Worm (Caenorhabditis elegans) whole organism, mixed stage, embryonic: ENCODE results near the gene Y41C4A.8.

ENCODE experiments used
- M03D4.4 ChIP-seq: sonication (generic microtip); optimal IDR thresholded peaks from 2 replicates; lab custom pipeline; 2017; ENCODE audit warnings: mild to moderate bottlenecking, missing genetic modification characterization, missing compliant biosample characterization
- bed-3 ChIP-seq: fragments of 200-800 bp; sonication (Bioruptor generic); optimal IDR thresholded peaks from 3 replicates; lab custom pipeline; 2018; ENCODE audit warnings: mild to moderate bottlenecking, missing genetic modification characterization, moderate library complexity, missing compliant biosample characterization
- blmp-1 ChIP-seq: fragments of 150-350 bp; optimal IDR thresholded peaks from 2 replicates; lab custom pipeline; 2014; ENCODE audit warnings: missing biosample characterization, missing genetic modification characterization
- ceh-39 ChIP-seq: fragments of 150-350 bp; optimal IDR thresholded peaks from 2 replicates; lab custom pipeline; 2014; ENCODE audit warnings: missing biosample characterization, missing genetic modification characterization
- ceh-43 ChIP-seq: fragments of 200-800 bp; sonication (Bioruptor generic); optimal IDR thresholded peaks from 2 replicates; lab custom pipeline; 2018; ENCODE audit warnings: mild to moderate bottlenecking, missing genetic modification characterization, moderate library complexity, missing compliant biosample characterization
- ceh-83 ChIP-seq: fragments of 200-800 bp; sonication (Bioruptor generic); optimal IDR thresholded peaks from 2 replicates; lab custom pipeline; 2018; ENCODE audit warnings: mild to moderate bottlenecking, missing genetic modification characterization, missing compliant biosample characterization
- ces-1 ChIP-seq: fragments of 150-350 bp; optimal IDR thresholded peaks from 2 replicates; lab custom pipeline; 2014; ENCODE audit warnings: missing biosample characterization, missing genetic modification reagents, missing genetic modification characterization
- cnd-1 ChIP-seq: fragments of 200-800 bp; sonication (Bioruptor generic); optimal IDR thresholded peaks from 2 replicates; lab custom pipeline; 2018; ENCODE audit warnings: mild to moderate bottlenecking, missing genetic modification characterization, missing compliant biosample characterization
- drap-1 ChIP-seq: fragments of 200-800 bp; sonication (Bioruptor generic); optimal IDR thresholded peaks from 3 replicates; lab custom pipeline; 2018; ENCODE audit warnings: mild to moderate bottlenecking, missing genetic modification characterization, missing compliant biosample characterization
- elt-1 ChIP-seq: sonication (generic microtip); optimal IDR thresholded peaks from 2 replicates; lab custom pipeline; 2017; ENCODE audit warnings: missing genetic modification characterization, mild to moderate bottlenecking, missing compliant biosample characterization, antibody characterized with exemption, moderate library complexity, borderline replicate concordance; ENCODE audit not compliant: insufficient read depth
- elt-3 ChIP-seq: fragments of 150-350 bp; optimal IDR thresholded peaks from 2 replicates; lab custom pipeline; 2014; ENCODE audit warnings: missing biosample characterization, missing genetic modification characterization
- flh-1 ChIP-seq: fragments of 200-800 bp; sonication (Bioruptor generic); optimal IDR thresholded peaks from 2 replicates; lab custom pipeline; 2018; ENCODE audit warnings: mild to moderate bottlenecking, missing genetic modification characterization, moderate library complexity, missing compliant biosample characterization
- ham-2 ChIP-seq: fragments of 200-800 bp; sonication (Bioruptor generic); optimal IDR thresholded peaks from 2 replicates; lab custom pipeline; 2018; ENCODE audit warnings: mild to moderate bottlenecking, missing genetic modification characterization, missing compliant biosample characterization
- hlh-1 ChIP-seq: fragments of 150-350 bp; optimal IDR thresholded peaks from 2 replicates; lab custom pipeline; 2014; ENCODE audit warnings: missing biosample characterization, missing genetic modification reagents, missing genetic modification characterization
- lin-13 ChIP-seq: fragments of 150-350 bp; optimal IDR thresholded peaks from 2 replicates; lab custom pipeline; 2014; ENCODE audit warnings: missing biosample characterization, missing genetic modification characterization
- lin-32 ChIP-seq: fragments of 200-800 bp; sonication (Bioruptor generic); optimal IDR thresholded peaks from 2 replicates; lab custom pipeline; 2018; ENCODE audit warnings: mild to moderate bottlenecking, missing genetic modification characterization, missing compliant biosample characterization
- lsy-2 ChIP-seq: fragments of 150-350 bp; optimal IDR thresholded peaks from 2 replicates; lab custom pipeline; 2014; ENCODE audit warnings: missing biosample characterization, missing genetic modification characterization
- mep-1 ChIP-seq: fragments of 150-350 bp; optimal IDR thresholded peaks from 2 replicates; lab custom pipeline; 2017; ENCODE audit warnings: missing biosample characterization, missing genetic modification reagents, missing genetic modification characterization, inconsistent platforms
- nhr-2 ChIP-seq: fragments of 150-350 bp; optimal IDR thresholded peaks from 2 replicates; lab custom pipeline; 2014; ENCODE audit warnings: missing biosample characterization, missing genetic modification characterization
- nhr-237 ChIP-seq: fragments of 150-350 bp; optimal IDR thresholded peaks from 2 replicates; lab custom pipeline; 2014; ENCODE audit warnings: missing biosample characterization, missing genetic modification characterization
- nhr-76 ChIP-seq: sonication (generic microtip); optimal IDR thresholded peaks from 2 replicates; lab custom pipeline; 2017; ENCODE audit warnings: missing biosample characterization, missing genetic modification characterization
- pha-4 ChIP-seq: fragments of 150-350 bp; optimal IDR thresholded peaks from 2 replicates; lab custom pipeline; 2018; ENCODE audit warnings: missing biosample characterization, missing genetic modification reagents, missing genetic modification characterization
- sem-2 ChIP-seq: fragments of 200-800 bp; sonication (Bioruptor generic); optimal IDR thresholded peaks from 2 replicates; lab custom pipeline; 2018; ENCODE audit warnings: mild to moderate bottlenecking, missing genetic modification characterization, missing compliant biosample characterization
- snpc-4 ChIP-seq: fragments of 150-350 bp; optimal IDR thresholded peaks from 2 replicates; lab custom pipeline; 2014; ENCODE audit warnings: missing biosample characterization, missing genetic modification characterization
- sptf-1 ChIP-seq: sonication (generic microtip); optimal IDR thresholded peaks from 2 replicates; lab custom pipeline; 2017; ENCODE audit warnings: mild to moderate bottlenecking, missing genetic modification characterization, moderate library complexity, missing compliant biosample characterization
- unc-120 ChIP-seq: sonication (generic microtip); optimal IDR thresholded peaks from 2 replicates; lab custom pipeline; 2017; ENCODE audit warnings: missing genetic modification characterization, missing compliant biosample characterization; ENCODE audit not compliant: poor library complexity, severe bottlenecking
- unc-39 ChIP-seq: fragments of 150-350 bp; optimal IDR thresholded peaks from 2 replicates; lab custom pipeline; 2014; ENCODE audit warnings: missing biosample characterization, missing genetic modification characterization
- zip-8 ChIP-seq: fragments of 150-350 bp; optimal IDR thresholded peaks from 2 replicates; lab custom pipeline; 2014; ENCODE audit warnings: missing biosample characterization, missing genetic modification characterization
- ztf-11 ChIP-seq: fragments of 150-350 bp; optimal IDR thresholded peaks from 2 replicates; lab custom pipeline; 2014; ENCODE audit warnings: missing biosample characterization, missing genetic modification characterization

Gene Y41C4A.8

DNA sequence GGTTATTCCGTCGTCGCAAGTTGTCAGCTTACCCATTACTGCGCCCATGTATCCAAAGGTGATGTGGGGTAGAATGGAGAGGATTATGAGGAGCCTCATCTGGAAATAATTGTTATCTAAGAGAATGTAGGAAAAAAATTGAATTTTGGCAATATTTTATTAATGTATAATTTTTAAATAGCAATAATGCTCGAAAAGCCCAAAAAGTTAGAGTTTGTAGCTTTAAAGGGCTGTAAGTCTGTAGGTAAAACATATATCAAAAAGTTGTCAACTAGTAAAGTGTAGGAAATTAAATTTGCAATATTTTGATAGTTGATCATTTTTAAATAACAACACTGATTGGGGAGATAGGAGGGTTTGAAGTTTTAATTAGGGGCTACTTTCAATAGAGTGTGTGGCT, at the start of gene Y41C4A.8:
Gene Y41C4A.8, minus strand, starts transcription at position 101 of the 400 bp plus-strand sequence.
- no peak for TF ChIP-seq hlh-1 (tag; lab: Kevin White, UChicago)
- no peak for TF ChIP-seq ceh-43 (GFP tag; lab: Kevin White, UChicago)
- no peak for TF ChIP-seq ztf-11
- TF ChIP-seq ceh-39 (tag; lab: Kevin White, UChicago), result no peak
- TF ChIP-seq snpc-4 (tag; lab: Kevin White, UChicago), result no peak
- no peak for TF ChIP-seq unc-39 (tag; lab: Kevin White, UChicago)
- no peak for TF ChIP-seq lin-13 (tag; lab: Kevin White, UChicago)
- TF ChIP-seq cnd-1, result no peak
- TF ChIP-seq ham-2 (GFP tag; lab: Kevin White, UChicago), result no peak
- TF ChIP-seq ces-1 (GFP tag; lab: Kevin White, UChicago), result no peak
- TF ChIP-seq M03D4.4, result no peak
- TF ChIP-seq nhr-76 (tag; lab: Kevin White, UChicago), result no peak
- no peak for TF ChIP-seq drap-1
- TF ChIP-seq sptf-1 (tag; lab: Kevin White, UChicago), result no peak
- TF ChIP-seq pha-4 (tag; lab: Kevin White, UChicago), result no peak
- no peak for TF ChIP-seq sem-2 (GFP tag; lab: Kevin White, UChicago)
- TF ChIP-seq, all 35 proteins: peak for 0

DNA sequence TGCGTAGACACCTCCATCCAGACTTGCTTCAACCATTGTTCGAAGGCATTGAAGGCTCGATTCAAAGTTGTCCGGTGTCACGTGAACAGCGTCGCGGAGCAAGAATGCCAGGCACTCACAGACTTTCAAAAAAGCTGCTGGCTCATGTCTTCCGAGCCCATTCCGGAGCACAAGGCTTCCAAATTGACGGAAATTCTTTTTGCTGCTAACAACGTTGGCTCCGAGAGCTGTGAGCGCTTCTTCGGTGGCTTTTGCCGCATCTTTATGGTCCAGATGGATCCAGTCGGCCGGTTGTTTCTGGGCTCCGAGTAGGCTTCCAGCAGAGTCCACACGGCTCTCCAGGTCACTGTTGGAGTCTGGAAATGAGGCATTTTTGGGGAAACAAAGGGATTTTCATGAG, 49.3 kb upstream of the Y41C4A.8 start:
- TF ChIP-seq M03D4.4, result no peak
- no peak for TF ChIP-seq flh-1 (GFP tag; lab: Kevin White, UChicago)

- no peak for TF ChIP-seq nhr-2
- no peak for TF ChIP-seq bed-3
- TF ChIP-seq ces-1 (GFP tag; lab: Kevin White, UChicago), result no peak
- no peak for TF ChIP-seq zip-8
- TF ChIP-seq pha-4 (tag; lab: Kevin White, UChicago), result no peak
- TF ChIP-seq sptf-1 (tag; lab: Kevin White, UChicago), result no peak
- TF ChIP-seq elt-1 (tag; lab: Kevin White, UChicago), result no peak
Measured at ce11 chrIII:11750817-11751216, 42.2 kb upstream of the Y41C4A.8 start.

- TF ChIP-seq unc-120 (tag; lab: Kevin White, UChicago) (no peak), lin-32 (GFP tag; lab: Kevin White, UChicago) (no peak), ztf-11 (no peak), hlh-1 (tag; lab: Kevin White, UChicago) (no peak), sptf-1 (tag; lab: Kevin White, UChicago) (no peak), ceh-83 (no peak), blmp-1 (tag; lab: Kevin White, UChicago) (no peak)
Measured at ce11 chrIII:11750232-11750631, 41.6 kb upstream of the Y41C4A.8 start.

DNA sequence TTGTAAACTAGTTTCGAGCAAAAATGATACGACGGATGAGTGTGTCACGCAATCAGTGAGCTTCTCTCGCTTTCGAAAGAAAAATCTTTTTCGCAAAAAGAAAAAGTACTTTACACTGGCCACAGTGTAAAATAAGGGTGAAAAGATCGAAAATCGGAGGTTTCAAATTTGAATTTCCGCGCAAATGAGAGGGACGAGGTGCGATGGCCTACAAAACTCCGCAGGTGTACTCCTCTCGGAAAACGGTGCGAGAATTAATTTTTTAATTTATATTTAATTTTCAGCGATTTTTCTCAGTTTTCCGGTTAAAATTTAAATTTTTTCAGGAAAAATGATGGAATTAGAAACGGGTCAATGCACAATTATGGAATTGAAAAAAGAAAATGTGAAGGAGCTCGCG, 38.1 kb upstream of the Y41C4A.8 start, which contains the start of gene mrt-2:
Gene mrt-2, plus strand, starts transcription at position 49 of the 400 bp plus-strand sequence.
- TF ChIP-seq bed-3 (no peak), mep-1 (tag; lab: Kevin White, UChicago) (peak; percentile 45), hlh-1 (tag; lab: Kevin White, UChicago) (peak; percentile 32), pha-4 (tag; lab: Kevin White, UChicago) (peak; percentile 7), lsy-2 (tag; lab: Kevin White, UChicago) (peak; percentile 69), drap-1 (peak; percentile 2), sptf-1 (tag; lab: Kevin White, UChicago) (peak; percentile 29), elt-3 (no peak), ceh-43 (GFP tag; lab: Kevin White, UChicago) (no peak), nhr-76 (tag; lab: Kevin White, UChicago) (no peak), nhr-237 (tag; lab: Kevin White, UChicago) (peak; percentile 34), ces-1 (GFP tag; lab: Kevin White, UChicago) (peak; percentile 53)
- TF ChIP-seq, all 35 proteins: peak for 8

DNA sequence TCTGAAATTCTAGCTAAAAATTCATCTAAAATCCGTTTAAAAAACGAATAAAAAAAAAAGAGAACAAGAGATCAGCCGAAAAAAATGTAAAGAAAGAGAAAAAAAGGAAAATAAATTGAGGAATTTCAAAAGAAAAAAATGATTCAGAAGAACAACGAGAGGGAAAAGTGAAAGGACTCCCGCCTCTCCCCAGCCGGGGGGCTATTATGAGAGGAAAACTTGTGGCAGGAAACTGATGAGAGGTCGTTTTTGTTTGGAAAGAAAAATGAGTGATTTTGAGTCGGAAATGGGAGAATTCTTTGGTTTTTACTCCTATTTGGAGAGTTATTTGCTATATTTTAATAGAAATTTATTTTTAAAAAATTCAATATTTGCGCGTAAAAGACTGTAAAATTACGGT, 33.6 kb upstream of the Y41C4A.8 start:
- TF ChIP-seq hlh-1 (tag; lab: Kevin White, UChicago), result no peak
